In genomic region chrX:2527877-2528276, ce11 we compare ENCODE assay signal across 3 worm cellular contexts.
TF ChIP-seq lines count a peak whose summit lies in the region.

No protein-coding gene starts in this region.

TF ChIP-seq in whole organism, L1 larva, 84 proteins besides CTCF, POLR2A, EP300 and RAD21 (continued from another document):
- 0 out of 2 replicates have a peak, but pooled peaks have one; percentile 33 for TF ChIP-seq nhr-19 (GFP tag; conservative IDR thresholded peaks at IDR 0.05; lab: Robert Waterston, UW)
- no peak for TF ChIP-seq fos-1 (tag; optimal IDR thresholded peaks at IDR 0.05; lab: Kevin White, UChicago)
- peak; percentile 47 for TF ChIP-seq nhr-85 (tag; lab: Kevin White, UChicago)
- TF ChIP-seq unc-130 (tag; optimal IDR thresholded peaks at IDR 0.05; lab: Kevin White, UChicago) = no peak
- peak; percentile 52 for TF ChIP-seq rnt-1 (tag; optimal IDR thresholded peaks at IDR 0.05; lab: Kevin White, UChicago)
- TF ChIP-seq fkh-8 (tag; optimal IDR thresholded peaks at IDR 0.05; lab: Kevin White, UChicago) = peak; percentile 7
- TF ChIP-seq dsc-1 (tag; optimal IDR thresholded peaks at IDR 0.05; lab: Kevin White, UChicago) = peak; percentile 23
- TF ChIP-seq unc-98 (GFP tag; IDR thresholded peaks at IDR 0.05; lab: Robert Waterston, UW) = no peak
- TF ChIP-seq fkh-4 (tag; optimal IDR thresholded peaks at IDR 0.05; lab: Kevin White, UChicago; ENCODE audit: borderline replicate concordance) = no peak
- no peak for TF ChIP-seq nhr-76 (tag; optimal IDR thresholded peaks at IDR 0.05; lab: Kevin White, UChicago)
- TF ChIP-seq lir-3 (tag; optimal IDR thresholded peaks at IDR 0.05; lab: Kevin White, UChicago; ENCODE audit: poor library complexity) = no peak
- no peak for TF ChIP-seq sup-37 (GFP tag; optimal IDR thresholded peaks at IDR 0.05; lab: Kevin White, UChicago)
- TF ChIP-seq ceh-82 (tag; optimal IDR thresholded peaks at IDR 0.05; lab: Kevin White, UChicago) = peak in 2 of 3 experiments; percentile 47 to 52
- no peak for TF ChIP-seq efl-1 (optimal IDR thresholded peaks at IDR 0.05; lab: Kevin White, UChicago)
- no peak for TF ChIP-seq efl-1 (GFP tag; optimal IDR thresholded peaks at IDR 0.05 in 1 of 2; lab: Kevin White, UChicago)
- TF ChIP-seq swsn-7 (tag; optimal IDR thresholded peaks at IDR 0.05; lab: Kevin White, UChicago) = peak; percentile 32
- TF ChIP-seq hlh-4 (tag; optimal IDR thresholded peaks at IDR 0.05; lab: Kevin White, UChicago) = no peak
- TF ChIP-seq ztf-4 (tag; optimal IDR thresholded peaks at IDR 0.05; lab: Kevin White, UChicago) = no peak
- TF ChIP-seq alr-1 (tag; optimal IDR thresholded peaks at IDR 0.05; lab: Kevin White, UChicago; ENCODE audit: borderline replicate concordance) = no peak
- TF ChIP-seq nhr-77 (tag; optimal IDR thresholded peaks at IDR 0.05; lab: Kevin White, UChicago) = peak; percentile 7
- TF ChIP-seq ztf-11 (tag; optimal IDR thresholded peaks at IDR 0.05; lab: Kevin White, UChicago) = no peak
- no peak for TF ChIP-seq nhr-84 (tag; optimal IDR thresholded peaks at IDR 0.05; lab: Kevin White, UChicago)
- TF ChIP-seq skn-1 (tag; optimal IDR thresholded peaks at IDR 0.05; lab: Kevin White, UChicago) = peak; percentile 78
- TF ChIP-seq elt-2 (tag; optimal IDR thresholded peaks at IDR 0.05; lab: Kevin White, UChicago) = no peak
- no peak for TF ChIP-seq ces-1 (GFP tag; optimal IDR thresholded peaks at IDR 0.05; lab: Kevin White, UChicago)
- TF ChIP-seq isw-1 (GFP tag; IDR thresholded peaks at IDR 0.05; lab: Robert Waterston, UW) = no peak
- peak in 1 of 2 experiments; percentile 44 for TF ChIP-seq lin-35 (GFP tag; optimal IDR thresholded peaks at IDR 0.05; lab: Kevin White, UChicago)
- no peak for TF ChIP-seq pag-3 (tag; optimal IDR thresholded peaks at IDR 0.05; lab: Kevin White, UChicago; ENCODE audit: borderline replicate concordance, insufficient read depth)
- peak; percentile 17 for TF ChIP-seq xbp-1 (tag; optimal IDR thresholded peaks at IDR 0.05; lab: Kevin White, UChicago)
- TF ChIP-seq nhr-90 (tag; optimal IDR thresholded peaks at IDR 0.05; lab: Kevin White, UChicago; ENCODE audit: poor library complexity) = peak; percentile 38
- peak; percentile 53 for TF ChIP-seq nhr-71 (tag; optimal IDR thresholded peaks at IDR 0.05; lab: Kevin White, UChicago)
- no peak for TF ChIP-seq unc-62 (GFP tag; optimal IDR thresholded peaks at IDR 0.05; lab: Kevin White, UChicago)
- TF ChIP-seq blmp-1 (tag; optimal IDR thresholded peaks at IDR 0.05; lab: Kevin White, UChicago) = no peak
- TF ChIP-seq C34B4.2 (tag; optimal IDR thresholded peaks at IDR 0.05; lab: Kevin White, UChicago) = no peak
- TF ChIP-seq zag-1 (tag; optimal IDR thresholded peaks at IDR 0.05; lab: Kevin White, UChicago) = no peak
- no peak for TF ChIP-seq zip-4 (GFP tag; optimal IDR thresholded peaks at IDR 0.05; lab: Kevin White, UChicago)
- no peak for TF ChIP-seq egl-13 (tag; optimal IDR thresholded peaks at IDR 0.05; lab: Kevin White, UChicago)
- peak; percentile 26 for TF ChIP-seq nhr-20 (tag; optimal IDR thresholded peaks at IDR 0.05; lab: Kevin White, UChicago)
- no peak for TF ChIP-seq tbx-2 (tag; optimal IDR thresholded peaks at IDR 0.05; lab: Kevin White, UChicago)

TF ChIP-seq in whole organism, L3 larva, 47 proteins besides CTCF, POLR2A, EP300 and RAD21 (continued from another document):
- TF ChIP-seq elt-2 (tag; optimal IDR thresholded peaks at IDR 0.05; lab: Kevin White, UChicago) (peak; percentile 13), ceh-28 (tag; optimal IDR thresholded peaks at IDR 0.05; lab: Kevin White, UChicago) (no peak), daf-12 (tag; optimal IDR thresholded peaks at IDR 0.05; lab: Kevin White, UChicago) (no peak), elt-3 (tag; optimal IDR thresholded peaks at IDR 0.05; lab: Kevin White, UChicago) (no peak), mml-1 (tag; optimal IDR thresholded peaks at IDR 0.05; lab: Kevin White, UChicago) (no peak), pha-4 (tag; optimal IDR thresholded peaks at IDR 0.05; lab: Kevin White, UChicago) (peak; percentile 33), ceh-9 (tag; optimal IDR thresholded peaks at IDR 0.05; lab: Kevin White, UChicago) (no peak), zag-1 (tag; optimal IDR thresholded peaks at IDR 0.05; lab: Kevin White, UChicago) (no peak), nhr-77 (tag; optimal IDR thresholded peaks at IDR 0.05; lab: Kevin White, UChicago) (no peak), fos-1 (tag; optimal IDR thresholded peaks at IDR 0.05; lab: Kevin White, UChicago) (no peak), fkh-10 (GFP tag; optimal IDR thresholded peaks at IDR 0.05; lab: Kevin White, UChicago) (no peak), nhr-28 (tag; optimal IDR thresholded peaks at IDR 0.05; lab: Kevin White, UChicago) (no peak), ztf-4 (tag; optimal IDR thresholded peaks at IDR 0.05; lab: Kevin White, UChicago) (peak; percentile 2), sea-2 (GFP tag; optimal IDR thresholded peaks at IDR 0.05; lab: Kevin White, UChicago) (no peak), jun-1 (tag; optimal IDR thresholded peaks at IDR 0.05; lab: Kevin White, UChicago) (no peak), nhr-237 (tag; optimal IDR thresholded peaks at IDR 0.05; lab: Kevin White, UChicago) (no peak), R02D3.7 (tag; optimal IDR thresholded peaks at IDR 0.05; lab: Kevin White, UChicago) (no peak), ceh-82 (tag; optimal IDR thresholded peaks at IDR 0.05; lab: Kevin White, UChicago) (no peak), pqm-1 (tag; optimal IDR thresholded peaks at IDR 0.05; lab: Kevin White, UChicago) (no peak), snpc-4 (tag; optimal IDR thresholded peaks at IDR 0.05; lab: Kevin White, UChicago) (no peak), nfya-1 (tag; optimal IDR thresholded peaks at IDR 0.05; lab: Kevin White, UChicago; ENCODE audit: insufficient read depth) (peak; percentile 52), skn-1 (tag; optimal IDR thresholded peaks at IDR 0.05; lab: Kevin White, UChicago) (peak; percentile 19), nhr-25 (tag; optimal IDR thresholded peaks at IDR 0.05; lab: Kevin White, UChicago) (no peak), egl-5 (tag; optimal IDR thresholded peaks at IDR 0.05; lab: Kevin White, UChicago) (no peak), fkh-2 (tag; optimal IDR thresholded peaks at IDR 0.05; lab: Kevin White, UChicago) (no peak)
TF ChIP-seq in whole organism, L3 larva: peak in this region for 7.

TF ChIP-seq in whole organism, young adult, 124 proteins besides CTCF, POLR2A, EP300 and RAD21 (continued from another document):
- TF ChIP-seq hlh-12 (tag; optimal IDR thresholded peaks at IDR 0.05; lab: Kevin White, UChicago) (no peak), tbp1 (GFP tag; optimal IDR thresholded peaks at IDR 0.05; lab: Kevin White, UChicago) (peak; percentile 93), zim-3 (tag; optimal IDR thresholded peaks at IDR 0.05; lab: Kevin White, UChicago) (peak; percentile 70), hsf-1 (GFP tag; IDR thresholded peaks at IDR 0.05; lab: Robert Waterston, UW) (0 out of 2 replicates have a peak, but pooled peaks have one; percentile 30), let-607 (tag; optimal IDR thresholded peaks at IDR 0.05; lab: Kevin White, UChicago) (peak in 1 of 2 experiments; percentile 47), lin-26 (GFP tag; IDR thresholded peaks at IDR 0.05; lab: Robert Waterston, UW) (peak; percentile 78), bed-1 (GFP tag; IDR thresholded peaks at IDR 0.05; lab: Robert Waterston, UW) (no peak), ztf-18 (tag; optimal IDR thresholded peaks at IDR 0.05; lab: Kevin White, UChicago) (peak; percentile 57), madf-10 (tag; optimal IDR thresholded peaks at IDR 0.05; lab: Kevin White, UChicago) (peak; percentile 53), mes-4 (tag; optimal IDR thresholded peaks at IDR 0.05; lab: Kevin White, UChicago) (peak; percentile 54), mxl-1 (tag; optimal IDR thresholded peaks at IDR 0.05; lab: Kevin White, UChicago) (peak; percentile 25), sea-2 (GFP tag; IDR thresholded peaks at IDR 0.05; lab: Robert Waterston, UW) (no peak), Y56A3A.18 (GFP tag; IDR thresholded peaks at IDR 0.05; lab: Robert Waterston, UW) (peak; percentile 19; the same call in 1 of the 2 replicates), hmg-1.2 (GFP tag; IDR thresholded peaks at IDR 0.05; lab: Robert Waterston, UW) (peak; percentile 69), him-1 (tag; optimal IDR thresholded peaks at IDR 0.05; lab: Kevin White, UChicago) (peak; percentile 21), ceh-100 (GFP tag; IDR thresholded peaks at IDR 0.05; lab: Robert Waterston, UW) (no peak), attf-3 (GFP tag; conservative IDR thresholded peaks at IDR 0.05; lab: Robert Waterston, UW) (no peak), D2030.7 (GFP tag; IDR thresholded peaks at IDR 0.05; lab: Robert Waterston, UW) (peak; percentile 66), ama-1 (optimal IDR thresholded peaks at IDR 0.05; lab: Kevin White, UChicago) (no peak), ama-1 (GFP tag; optimal IDR thresholded peaks at IDR 0.05; lab: Kevin White, UChicago) (peak; percentile 3 to 26)
